Worm (Caenorhabditis elegans) whole organism, L4 larva: ENCODE measurements around the gene spr-2.
A peak's percentile ranks its signal among the peaks of the same experiment; 100 is the strongest.

ENCODE experiments used
- F10B5.3 ChIP-seq: sonication (generic microtip); optimal IDR thresholded peaks from 2 replicates; lab custom pipeline; 2016; ENCODE audit warnings: mild to moderate bottlenecking, missing genetic modification characterization, missing compliant biosample characterization
- F49E8.2 ChIP-seq: sonication (generic microtip); optimal IDR thresholded peaks from 2 replicates; lab custom pipeline; 2016; ENCODE audit warnings: missing compliant biosample characterization, mild to moderate bottlenecking, missing genetic modification characterization, borderline replicate concordance
- Y75B8A.6 ChIP-seq: fragments of 200-800 bp; sonication (Bioruptor generic); IDR thresholded peaks from 2 replicates; pipeline ENCODE4 v1.3.6; 2022; ENCODE audit warnings: missing genetic modification reagents, missing genetic modification characterization, missing compliant biosample characterization
- ceh-28 ChIP-seq: fragments of 150-350 bp; optimal IDR thresholded peaks from 2 replicates; lab custom pipeline; 2014; ENCODE audit warnings: missing biosample characterization, missing genetic modification reagents, missing genetic modification characterization
- ceh-32 ChIP-seq: sonication (generic microtip); optimal IDR thresholded peaks from 2 replicates; lab custom pipeline; 2016; ENCODE audit warnings: mild to moderate bottlenecking, missing genetic modification characterization, missing compliant biosample characterization; ENCODE audit not compliant: poor library complexity
- ceh-44 ChIP-seq: fragments of 200-800 bp; sonication (Bioruptor generic); IDR thresholded peaks from 2 replicates; pipeline ENCODE4 v1.3.6; 2022; ENCODE audit warnings: missing genetic modification reagents, missing genetic modification characterization, missing compliant biosample characterization
- ceh-62 ChIP-seq: sonication (generic microtip); optimal IDR thresholded peaks from 2 replicates; lab custom pipeline; 2017; ENCODE audit warnings: missing biosample characterization, missing genetic modification characterization
- daf-12 ChIP-seq: fragments of 150-350 bp; optimal IDR thresholded peaks from 2 replicates; lab custom pipeline; 2014; ENCODE audit warnings: missing biosample characterization, missing genetic modification reagents, missing genetic modification characterization
- dmd-8 ChIP-seq: fragments of 200-800 bp; sonication (Bioruptor generic); IDR thresholded peaks from 2 replicates; pipeline ENCODE4 v1.3.6; 2022; ENCODE audit warnings: missing genetic modification characterization, missing compliant biosample characterization
- dmd-9 ChIP-seq: fragments of 200-800 bp; sonication (Bioruptor generic); IDR thresholded peaks from 2 replicates; pipeline ENCODE4 v1.3.6; 2022; ENCODE audit warnings: missing genetic modification reagents, missing genetic modification characterization, missing compliant biosample characterization
- duxl-1 ChIP-seq: sonication (generic microtip); optimal IDR thresholded peaks from 2 replicates; lab custom pipeline; 2016; ENCODE audit warnings: mild to moderate bottlenecking, missing genetic modification characterization, moderate library complexity, missing compliant biosample characterization; ENCODE audit not compliant: poor library complexity
- gei-8 ChIP-seq: fragments of 200-800 bp; sonication (Bioruptor generic); optimal IDR thresholded peaks from 2 replicates; lab custom pipeline; 2018; ENCODE audit warnings: mild to moderate bottlenecking, missing genetic modification characterization, missing compliant biosample characterization
- hif-1 ChIP-seq, 2 experiments: sonication (generic microtip); optimal IDR thresholded peaks; 2 replicates each; lab custom pipeline; 2016 to 2017; ENCODE audit warnings: missing compliant biosample characterization in 2 of 2, missing genetic modification characterization in 2 of 2, missing genetic modification reagents in 2 of 2, missing genotype in 2 of 2, mild to moderate bottlenecking in 1 of 2
- lin-13 ChIP-seq: fragments of 150-350 bp; optimal IDR thresholded peaks from 2 replicates; lab custom pipeline; 2014; ENCODE audit warnings: missing biosample characterization, missing genetic modification reagents, missing genetic modification characterization
- lin-15B ChIP-seq: fragments of 150-350 bp; sonication (generic microtip); optimal IDR thresholded peaks from 3 replicates; lab custom pipeline; 2014; ENCODE audit warnings: missing biosample characterization, missing genetic modification characterization
- lin-29 ChIP-seq: fragments of 200-800 bp; sonication (Bioruptor generic); IDR thresholded peaks from 2 replicates; pipeline ENCODE4 v1.3.6; 2022; ENCODE audit warnings: missing genetic modification reagents, missing genetic modification characterization, missing compliant biosample characterization
- lsy-2 ChIP-seq, 2 experiments: fragments of 150-350 bp in 1 of 2; sonication (generic microtip) in 1 of 2; optimal IDR thresholded peaks; 2 replicates each; lab custom pipeline; 2014 to 2017; ENCODE audit warnings: missing biosample characterization in 2 of 2, missing genetic modification characterization in 2 of 2
- madf-9 ChIP-seq: fragments of 200-800 bp; sonication (Bioruptor generic); conservative IDR thresholded peaks from 2 replicates; pipeline ENCODE4 v1.3.6; 2022; ENCODE audit warnings: missing genetic modification reagents, missing genetic modification characterization, missing compliant biosample characterization
- mdt-29 ChIP-seq: fragments of 200-800 bp; sonication (Bioruptor generic); IDR thresholded peaks from 2 replicates; pipeline ENCODE4 v1.3.6; 2022; ENCODE audit warnings: missing genetic modification reagents, missing genetic modification characterization, missing compliant biosample characterization
- mes-2 ChIP-seq: sonication (generic microtip); optimal IDR thresholded peaks from 2 replicates; lab custom pipeline; 2016; ENCODE audit warnings: missing genotype, mild to moderate bottlenecking, missing genetic modification characterization, missing compliant biosample characterization; ENCODE audit not compliant: poor library complexity, severe bottlenecking
- nhr-25 ChIP-seq: sonication (generic microtip); optimal IDR thresholded peaks from 2 replicates; lab custom pipeline; 2017; ENCODE audit warnings: missing genetic modification characterization, mild to moderate bottlenecking, missing compliant biosample characterization, antibody characterized with exemption, moderate library complexity, borderline replicate concordance; ENCODE audit not compliant: insufficient read depth
- nhr-48 ChIP-seq: sonication (generic microtip); optimal IDR thresholded peaks from 2 replicates; lab custom pipeline; 2016; ENCODE audit warnings: mild to moderate bottlenecking, missing genetic modification characterization, missing compliant biosample characterization
- nhr-76 ChIP-seq: fragments of 150-350 bp; optimal IDR thresholded peaks from 2 replicates; lab custom pipeline; 2014; ENCODE audit warnings: missing biosample characterization, missing genetic modification characterization
- nhr-77 ChIP-seq: fragments of 150-350 bp; optimal IDR thresholded peaks from 2 replicates; lab custom pipeline; 2014; ENCODE audit warnings: missing biosample characterization, missing genetic modification characterization
- php-3 ChIP-seq: fragments of 200-800 bp; sonication (Bioruptor generic); IDR thresholded peaks from 2 replicates; pipeline ENCODE4 v1.3.6; 2022; ENCODE audit warnings: missing genetic modification reagents, missing genetic modification characterization, missing compliant biosample characterization
- pqm-1 ChIP-seq: sonication (generic microtip); optimal IDR thresholded peaks from 2 replicates; lab custom pipeline; 2017; ENCODE audit warnings: missing biosample characterization, missing genetic modification characterization
- saeg-2 ChIP-seq: fragments of 200-800 bp; sonication (Bioruptor generic); IDR thresholded peaks from 2 replicates; pipeline ENCODE4 v1.3.6; 2022; ENCODE audit warnings: missing genetic modification reagents, missing genetic modification characterization, missing compliant biosample characterization
- snpc-4 ChIP-seq: fragments of 150-350 bp; optimal IDR thresholded peaks from 2 replicates; lab custom pipeline; 2014; ENCODE audit warnings: missing biosample characterization, missing genetic modification characterization
- tra-1 ChIP-seq: fragments of 200-800 bp; sonication (Bioruptor generic); IDR thresholded peaks from 2 replicates; pipeline ENCODE4 v1.3.6; 2022; ENCODE audit warnings: missing genetic modification reagents, missing genetic modification characterization, missing compliant biosample characterization
- unc-39 ChIP-seq: sonication (generic microtip); optimal IDR thresholded peaks from 2 replicates; lab custom pipeline; 2017; ENCODE audit warnings: missing biosample characterization, missing genetic modification characterization
- unc-62 ChIP-seq, 3 experiments: fragments of 150-350 bp in 1 of 3; sonication (generic microtip); optimal IDR thresholded peaks in 2 of 3; peaks in 1 of 3; 1 replicate in 1 of 3; 2 replicates in 2 of 3; lab custom pipeline; 2014 to 2017; ENCODE audit warnings: missing biosample characterization in 3 of 3, missing genetic modification characterization in 3 of 3, missing genetic modification reagents in 3 of 3, missing genotype in 1 of 3
- vab-7 ChIP-seq: fragments of 200-800 bp; sonication (Bioruptor generic); IDR thresholded peaks from 2 replicates; pipeline ENCODE4 v1.3.6; 2022; ENCODE audit warnings: missing genetic modification reagents, missing genetic modification characterization, missing compliant biosample characterization
- zip-11 ChIP-seq: fragments of 200-800 bp; sonication (Bioruptor generic); IDR thresholded peaks from 2 replicates; pipeline ENCODE4 v1.3.6; 2022; ENCODE audit warnings: missing genetic modification characterization, missing compliant biosample characterization
- zip-2 ChIP-seq: fragments of 150-350 bp; optimal IDR thresholded peaks from 2 replicates; lab custom pipeline; 2014; ENCODE audit warnings: missing biosample characterization, missing genetic modification characterization
- ztf-11 ChIP-seq: fragments of 150-350 bp; optimal IDR thresholded peaks from 2 replicates; lab custom pipeline; 2014; ENCODE audit warnings: missing biosample characterization, missing genetic modification characterization

Gene spr-2

DNA sequence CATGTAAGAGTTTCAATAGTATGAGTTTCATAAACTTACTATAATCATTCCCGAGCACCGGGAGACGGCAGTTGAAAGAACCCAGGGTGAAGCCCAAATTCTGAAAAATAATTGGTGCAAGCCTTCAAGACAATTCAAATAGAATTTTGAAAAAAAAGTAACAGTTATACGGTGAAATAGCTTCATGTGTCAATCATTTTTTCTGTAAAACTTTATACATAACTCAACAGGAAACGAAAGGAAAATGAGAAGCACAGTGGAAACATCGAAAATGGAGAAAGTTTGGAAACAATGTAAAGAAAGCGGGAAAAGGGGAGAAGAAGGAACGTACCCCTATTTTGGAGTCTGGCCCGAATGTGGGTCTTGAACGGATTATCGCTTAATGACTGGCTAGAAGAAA lies 18.3 kb upstream of the spr-2 start, which contains the start of gene C09G9.3:
TSS of gene C09G9.3 (minus strand) at position 101 of the 400 bp plus-strand sequence.
- TF ChIP-seq lin-15B (tag; lab: Kevin White, UChicago) (no peak), madf-9 (GFP tag; lab: Robert Waterston, UW) (no peak), tra-1 (GFP tag; lab: Robert Waterston, UW) (no peak), dmd-9 (GFP tag; lab: Robert Waterston, UW) (no peak)

- no peak for TF ChIP-seq php-3 (GFP tag; lab: Robert Waterston, UW)
- peak in 1 of 2 experiments; percentile 23 for TF ChIP-seq unc-62 (GFP tag; optimal IDR thresholded peaks at IDR 0.05 in 1 of 2; lab: Kevin White, UChicago)
- TF ChIP-seq unc-62 (tag; optimal IDR thresholded peaks at IDR 0.05; lab: Kevin White, UChicago) = no peak
- TF ChIP-seq, all 104 proteins: peak for 1
Measured at ce11 chrIV:8873847-8874246, 17.4 kb upstream of the spr-2 start, which contains the start of gene hdl-2. Gene hdl-2, plus strand, starts transcription at chrIV:8874147.

- no peak for TF ChIP-seq lin-29
Measured at ce11 chrIV:8879810-8880209, 11.5 kb upstream of the spr-2 start, which contains the start of gene npax-4. Gene npax-4, minus strand, starts transcription at chrIV:8879910.

ce11 chrIV:8881181-8881580 lies 10.1 kb upstream of the spr-2 start, which contains the start of gene C09G9.8:
Gene C09G9.8, plus strand, starts transcription at chrIV:8881481.
- no peak for TF ChIP-seq unc-62 (GFP tag; optimal IDR thresholded peaks at IDR 0.05 in 1 of 2; lab: Kevin White, UChicago)
- no peak for TF ChIP-seq unc-62 (tag; optimal IDR thresholded peaks at IDR 0.05; lab: Kevin White, UChicago)
- TF ChIP-seq F49E8.2 (tag; lab: Kevin White, UChicago) = no peak
- no peak for TF ChIP-seq zip-11 (GFP tag; lab: Robert Waterston, UW)
- no peak for TF ChIP-seq hif-1 (tag; optimal IDR thresholded peaks at IDR 0.05; lab: Kevin White, UChicago)
- no peak for TF ChIP-seq mdt-29 (GFP tag; lab: Robert Waterston, UW)
- no peak for TF ChIP-seq ceh-44
- no peak for TF ChIP-seq dmd-8 (GFP tag; lab: Robert Waterston, UW)
- no peak for TF ChIP-seq ceh-62 (tag; lab: Kevin White, UChicago)
- no peak for TF ChIP-seq saeg-2
- no peak for TF ChIP-seq mes-2 (tag; lab: Kevin White, UChicago)
- TF ChIP-seq daf-12 (tag; lab: Kevin White, UChicago) = no peak
- no peak for TF ChIP-seq nhr-25 (tag; lab: Kevin White, UChicago)
- TF ChIP-seq nhr-76 (tag; lab: Kevin White, UChicago) = no peak
- TF ChIP-seq, all 104 proteins: peak for 0

- TF ChIP-seq ztf-11 (no peak), nhr-77 (tag; lab: Kevin White, UChicago) (no peak), snpc-4 (tag; lab: Kevin White, UChicago) (no peak), lsy-2 (tag; optimal IDR thresholded peaks at IDR 0.05; lab: Kevin White, UChicago) (no peak), gei-8 (GFP tag; lab: Kevin White, UChicago) (no peak), unc-39 (tag; lab: Kevin White, UChicago) (no peak), F10B5.3 (tag; lab: Kevin White, UChicago) (no peak), duxl-1 (tag; lab: Kevin White, UChicago) (no peak), nhr-76 (tag; lab: Kevin White, UChicago) (no peak), ceh-32 (tag; lab: Kevin White, UChicago) (no peak), pqm-1 (tag; lab: Kevin White, UChicago) (no peak), lin-15B (tag; lab: Kevin White, UChicago) (no peak), nhr-48 (tag; lab: Kevin White, UChicago) (no peak), vab-7 (GFP tag; lab: Robert Waterston, UW) (no peak), ceh-28 (tag; lab: Kevin White, UChicago) (no peak), saeg-2 (no peak), Y75B8A.6 (GFP tag; lab: Robert Waterston, UW) (no peak), zip-2 (no peak), lin-13 (no peak)
- TF ChIP-seq, all 104 proteins: peak for 0
Measured at ce11 chrIV:8886228-8886627, 5.0 kb upstream of the spr-2 start, which contains the start of gene C09G9.5. Gene C09G9.5, plus strand, starts transcription at chrIV:8886528.
